Worm (Caenorhabditis elegans): ENCODE results near the gene gro-1.

- no peak for TF ChIP-seq unc-62 (GFP tag; optimal IDR thresholded peaks at IDR 0.05)
- TF ChIP-seq nhr-237 (tag; optimal IDR thresholded peaks at IDR 0.05) = no peak
- no peak for TF ChIP-seq dmd-4 (tag; optimal IDR thresholded peaks at IDR 0.05)
- no peak for TF ChIP-seq nhr-12 (tag; optimal IDR thresholded peaks at IDR 0.05)
- TF ChIP-seq ama-1 (optimal IDR thresholded peaks at IDR 0.05) = no peak
- no peak for TF ChIP-seq unc-39 (tag; optimal IDR thresholded peaks at IDR 0.05)
- no peak for TF ChIP-seq mdl-1 (tag; optimal IDR thresholded peaks at IDR 0.05)
- TF ChIP-seq zag-1 (tag; optimal IDR thresholded peaks at IDR 0.05) = no peak
- no peak for TF ChIP-seq sem-4 (tag; optimal IDR thresholded peaks at IDR 0.05)
- TF ChIP-seq lin-39 (tag; optimal IDR thresholded peaks at IDR 0.05) = no peak
- no peak for TF ChIP-seq lsy-2 (tag; optimal IDR thresholded peaks at IDR 0.05)
- TF ChIP-seq ceh-82 (tag; optimal IDR thresholded peaks at IDR 0.05) = no peak
Observed at ce11 chrIII:5245067-5245466, 19.8 kb upstream of the gro-1 start.

Data from whole organism, L2 larva.